Fruit fly (Drosophila melanogaster): ENCODE measurements around the gene CG6908.

CG6908 gene

dm6 chr3R:11655873-11656374 lies 33.9 kb downstream of the CG6908 start, which contains the start of gene CG42327 (continued):
- TF ChIP-seq CG7357 (GFP tag; IDR thresholded peaks at IDR 0.05) = peak; percentile 77; the same call in 2 of the 3 replicates
- peak; percentile 65 for TF ChIP-seq fu2 (GFP tag; optimal IDR thresholded peaks at IDR 0.05)
- peak; percentile 91 for TF ChIP-seq org-1 (GFP tag; optimal IDR thresholded peaks at IDR 0.05)
- TF ChIP-seq CG10321 (GFP tag; IDR thresholded peaks at IDR 0.05) = peak; percentile 76; the same call in 1 of the 2 replicates
- TF ChIP-seq dm (GFP tag; optimal IDR thresholded peaks at IDR 0.05) = peak; percentile 65
- peak; percentile 86; the same call in 2 of the 4 replicates for TF ChIP-seq chinmo (GFP tag; IDR thresholded peaks at IDR 0.05; ENCODE audit: partially characterized antibody)
- TF ChIP-seq dpn (GFP tag; optimal IDR thresholded peaks at IDR 0.05) = peak; percentile 73 to 94
- peak; percentile 97 for TF ChIP-seq ara (GFP tag; IDR thresholded peaks at IDR 0.05)
- peak; percentile 87 for TF ChIP-seq CG10147 (GFP tag; optimal IDR thresholded peaks at IDR 0.05)
- TF ChIP-seq Opbp (GFP tag; IDR thresholded peaks at IDR 0.05; ENCODE audit: partially characterized antibody) = 0 out of 3 replicates have a peak, but pooled peaks have one; percentile 43
- TF ChIP-seq CG4282 (GFP tag; optimal IDR thresholded peaks at IDR 0.05) = peak; percentile 79
- peak; percentile 66 for TF ChIP-seq Ravus (GFP tag; IDR thresholded peaks at IDR 0.05)
- TF ChIP-seq sob (GFP tag; IDR thresholded peaks at IDR 0.05) = peak; percentile 93
- peak; percentile 95 for TF ChIP-seq CG6254 (GFP tag; optimal IDR thresholded peaks at IDR 0.05)
- TF ChIP-seq CG17328 (GFP tag; IDR thresholded peaks at IDR 0.05) = peak; percentile 98
- TF ChIP-seq Dip3 (GFP tag; optimal IDR thresholded peaks at IDR 0.05) = peak; percentile 48
- peak; percentile 92 for TF ChIP-seq CG15601 (tag; optimal IDR thresholded peaks at IDR 0.05)
- peak; percentile 87 for TF ChIP-seq Fer3 (tag; optimal IDR thresholded peaks at IDR 0.05)
- TF ChIP-seq Max (GFP tag; optimal IDR thresholded peaks at IDR 0.05) = peak; percentile 91
- peak; percentile 96 for TF ChIP-seq CG10979 (tag; optimal IDR thresholded peaks at IDR 0.05)
- TF ChIP-seq dmrt11E (tag; optimal IDR thresholded peaks at IDR 0.05) = peak; percentile 92
- peak; percentile 90 for TF ChIP-seq CG14014 (GFP tag; IDR thresholded peaks at IDR 0.05)
- TF ChIP-seq Trl (optimal IDR thresholded peaks at IDR 0.05) = peak; percentile 63 to 74
- peak; percentile 85 for TF ChIP-seq Trl (GFP tag; optimal IDR thresholded peaks at IDR 0.05)
- peak; percentile 86 for TF ChIP-seq CG7372 (GFP tag; IDR thresholded peaks at IDR 0.05)
- peak; percentile 92 for TF ChIP-seq chn (GFP tag; optimal IDR thresholded peaks at IDR 0.05)
- no peak; the same call in 1 of the 3 replicates for TF ChIP-seq z (GFP tag; IDR thresholded peaks at IDR 0.05)
- peak; percentile 68 for TF ChIP-seq Adf1 (GFP tag; IDR thresholded peaks at IDR 0.05)
- peak; percentile 4 for TF ChIP-seq ftz-f1 (GFP tag; optimal IDR thresholded peaks at IDR 0.05)
- TF ChIP-seq CG17829 (tag; optimal IDR thresholded peaks at IDR 0.05) = peak; percentile 96
- TF ChIP-seq CkIIα-i1 (GFP tag; IDR thresholded peaks at IDR 0.05) = peak; percentile 26; the same call in 1 of the 2 replicates
- TF ChIP-seq Elba2 (GFP tag; optimal IDR thresholded peaks at IDR 0.05) = peak; percentile 51
- no peak for TF ChIP-seq gfzf (GFP tag; optimal IDR thresholded peaks at IDR 0.05)
- peak; percentile 91 for TF ChIP-seq trem (tag; optimal IDR thresholded peaks at IDR 0.05)
- peak; percentile 87 for TF ChIP-seq CG1233 (GFP tag; optimal IDR thresholded peaks at IDR 0.05)
- TF ChIP-seq CG5953 (GFP tag; IDR thresholded peaks at IDR 0.05) = peak; percentile 98
- peak; percentile 20 for TF ChIP-seq zfh2 (GFP tag; optimal IDR thresholded peaks at IDR 0.05)
- TF ChIP-seq kay (GFP tag; optimal IDR thresholded peaks at IDR 0.05) = peak; percentile 82
- peak; percentile 96 for TF ChIP-seq Ptx1 (GFP tag; IDR thresholded peaks at IDR 0.05)
- TF ChIP-seq CG17359 (tag; optimal IDR thresholded peaks at IDR 0.05) = peak; percentile 96
- TF ChIP-seq knrl (GFP tag; IDR thresholded peaks at IDR 0.05; ENCODE audit: partially characterized antibody) = no peak; the same call in 2 of the 3 replicates
- peak; percentile 96 for TF ChIP-seq HLH3B (GFP tag; IDR thresholded peaks at IDR 0.05)
- TF ChIP-seq cato (GFP tag; optimal IDR thresholded peaks at IDR 0.05; ENCODE audit: borderline replicate concordance) = peak; percentile 90
- TF ChIP-seq dmrt99B (tag; optimal IDR thresholded peaks at IDR 0.05) = peak; percentile 96
- no peak for TF ChIP-seq CG14860 (GFP tag; IDR thresholded peaks at IDR 0.05; ENCODE audit: partially characterized antibody)
- TF ChIP-seq CG12942 (GFP tag; optimal IDR thresholded peaks at IDR 0.05) = peak; percentile 85
- TF ChIP-seq CG6689 (GFP tag; IDR thresholded peaks at IDR 0.05) = peak; percentile 96
- no peak for TF ChIP-seq Dfd (GFP tag; optimal IDR thresholded peaks at IDR 0.05)
- peak; percentile 92 for TF ChIP-seq tio (GFP tag; optimal IDR thresholded peaks at IDR 0.05)
- peak; percentile 98 for TF ChIP-seq ewg (GFP tag; optimal IDR thresholded peaks at IDR 0.05)
- TF ChIP-seq crol (GFP tag; IDR thresholded peaks at IDR 0.05) = peak; percentile 77
